Fruit fly (Drosophila melanogaster) Kc167 (cell line): ENCODE results near the gene Obp83ef.

Experiments used
- Myc ChIP-seq: fragments of >200 bp; optimal IDR thresholded peaks from 2 replicates; lab custom pipeline; 2017; ENCODE audit warnings: missing external identifiers
- Sin3A ChIP-seq: fragments of >200 bp; optimal IDR thresholded peaks from 2 replicates; lab custom pipeline; 2018; ENCODE audit warnings: missing external identifiers
- h ChIP-seq: fragments of >200 bp; optimal IDR thresholded peaks from 3 replicates; lab custom pipeline; 2018; ENCODE audit warnings: missing external identifiers
- insv ChIP-seq: fragments of >200 bp; optimal IDR thresholded peaks from 3 replicates; lab custom pipeline; 2018; ENCODE audit warnings: missing external identifiers
- psq ChIP-seq: fragments of >200 bp; optimal IDR thresholded peaks from 2 replicates; lab custom pipeline; 2017; ENCODE audit warnings: missing external identifiers
- ttk ChIP-seq: sonication (Bioruptor generic); optimal IDR thresholded peaks from 2 replicates; lab custom pipeline; 2017; ENCODE audit warnings: missing external identifiers

Obp83ef gene

DNA sequence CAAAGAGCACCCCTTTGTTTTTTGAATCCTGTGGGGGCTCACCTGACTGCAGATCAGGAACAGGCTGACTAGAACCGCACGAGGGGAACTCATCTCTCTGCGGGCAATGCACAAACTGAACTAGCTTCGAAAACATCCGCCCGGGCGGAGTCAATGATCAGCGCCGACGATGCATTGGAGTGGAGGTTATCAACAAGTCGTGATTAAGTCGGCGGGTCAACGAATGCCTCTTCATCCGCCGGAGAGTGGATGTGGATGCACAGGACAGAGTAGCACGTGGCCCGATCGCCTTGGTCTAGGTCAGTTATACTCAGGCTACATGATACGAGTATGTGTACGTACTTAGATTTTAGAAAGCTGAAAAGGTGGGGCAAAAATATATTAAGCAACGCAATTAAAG lies at the start of gene Obp83ef:
TSS of gene Obp83ef (minus strand) at position 119 of the 400 bp plus-strand sequence.
- TF ChIP-seq h (lab: Kevin White, UChicago) = no peak
- no peak for TF ChIP-seq Sin3A (lab: Kevin White, UChicago)
- no peak for TF ChIP-seq Myc (lab: Kevin White, UChicago)
- TF ChIP-seq insv (lab: Kevin White, UChicago) = no peak
- no peak for TF ChIP-seq ttk (lab: Kevin White, UChicago)
- no peak for TF ChIP-seq psq (lab: Kevin White, UChicago)

- no peak for TF ChIP-seq psq (lab: Kevin White, UChicago)
- TF ChIP-seq insv (lab: Kevin White, UChicago) = no peak
- no peak for TF ChIP-seq ttk (lab: Kevin White, UChicago)
Measured at dm6 chr3R:6156963-6157498, 46.2 kb upstream of the Obp83ef start, which contains the start of gene CG31559. Gene CG31559 (minus strand): TSS chr3R:6157235.

DNA sequence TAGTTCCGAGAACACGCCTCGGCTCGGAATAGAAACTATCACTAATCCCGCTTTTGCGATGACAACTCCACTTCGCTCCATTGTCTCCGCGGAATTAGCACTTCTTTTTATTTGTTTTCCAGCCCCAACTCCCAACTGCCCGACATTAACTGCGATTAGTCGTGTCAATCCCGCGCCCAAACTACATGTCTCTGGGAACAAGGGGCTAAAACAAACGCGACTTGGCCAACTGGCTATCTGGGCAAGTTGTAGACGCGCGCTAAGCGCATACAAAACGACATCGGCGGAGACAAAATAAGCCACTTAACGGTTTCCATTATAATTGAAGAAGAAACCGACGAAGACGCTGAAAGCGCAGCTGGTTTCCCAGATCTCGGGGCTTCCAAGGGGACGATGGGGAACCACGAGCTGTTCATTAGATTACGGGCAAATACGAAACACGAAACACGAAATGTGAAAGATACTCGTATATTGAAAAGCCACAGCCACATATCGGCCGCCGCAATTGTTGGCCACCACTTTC lies 44.0 kb upstream of the Obp83ef start:
- TF ChIP-seq ttk (lab: Kevin White, UChicago) (no peak), Myc (lab: Kevin White, UChicago) (no peak), h (lab: Kevin White, UChicago) (no peak), insv (lab: Kevin White, UChicago) (no peak), Sin3A (lab: Kevin White, UChicago) (no peak)

DNA sequence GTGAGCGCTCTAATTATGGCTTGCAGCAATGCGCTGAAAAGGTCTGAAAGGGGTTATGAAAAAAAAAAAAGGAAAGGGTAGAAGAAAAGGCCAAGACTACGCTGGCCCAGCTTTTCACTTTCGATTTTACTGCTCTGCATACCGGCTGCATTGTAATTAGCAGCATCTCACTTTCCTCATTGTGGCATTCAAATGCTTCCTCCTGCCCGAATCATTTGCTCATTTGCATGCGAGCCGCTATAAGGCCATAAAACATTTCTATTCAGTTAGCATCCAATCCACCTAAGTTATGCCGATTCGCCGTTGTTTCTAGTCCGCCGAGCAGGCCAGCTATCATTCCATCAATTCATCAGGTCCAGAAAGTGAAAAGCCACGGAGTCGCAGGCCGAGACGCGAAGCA lies 42.7 kb upstream of the Obp83ef start:
- TF ChIP-seq Sin3A (lab: Kevin White, UChicago) = no peak
- TF ChIP-seq psq (lab: Kevin White, UChicago) = no peak

dm6 chr3R:6149593-6149992 lies 38.8 kb upstream of the Obp83ef start:
- no peak for TF ChIP-seq Sin3A (lab: Kevin White, UChicago)

DNA sequence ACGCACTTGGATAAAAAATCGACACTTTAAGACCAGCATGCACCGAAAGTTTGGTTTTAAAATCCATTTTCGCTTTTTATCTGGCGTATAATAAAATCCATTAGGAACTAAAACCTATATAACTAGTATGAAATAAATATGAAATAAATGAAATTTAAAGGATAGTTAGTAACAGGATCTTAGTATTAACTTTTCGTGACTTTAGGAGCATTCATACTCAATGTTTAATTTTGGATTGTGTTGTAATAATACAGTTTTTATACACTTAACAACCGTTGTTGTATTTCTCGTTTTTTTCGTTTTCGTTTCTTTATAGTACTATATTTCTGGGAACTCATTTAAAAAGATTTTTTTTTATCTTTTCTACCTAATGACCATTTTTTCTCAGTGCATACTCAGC lies 38.3 kb upstream of the Obp83ef start:
- TF ChIP-seq Sin3A (lab: Kevin White, UChicago) = no peak
- no peak for TF ChIP-seq ttk (lab: Kevin White, UChicago)
- TF ChIP-seq Myc (lab: Kevin White, UChicago) = no peak
- TF ChIP-seq psq (lab: Kevin White, UChicago) = no peak
- no peak for TF ChIP-seq h (lab: Kevin White, UChicago)
- no peak for TF ChIP-seq insv (lab: Kevin White, UChicago)

dm6 chr3R:6141768-6142167 lies 30.9 kb upstream of the Obp83ef start:
- TF ChIP-seq h (lab: Kevin White, UChicago) = no peak

dm6 chr3R:6122292-6122691 lies 11.5 kb upstream of the Obp83ef start, which contains the start of gene Vha14-2:
Gene Vha14-2 (plus strand): TSS chr3R:6122592.
- no peak for TF ChIP-seq ttk (lab: Kevin White, UChicago)
- no peak for TF ChIP-seq h (lab: Kevin White, UChicago)
- TF ChIP-seq Myc (lab: Kevin White, UChicago) = no peak
- TF ChIP-seq Sin3A (lab: Kevin White, UChicago) = no peak
- TF ChIP-seq insv (lab: Kevin White, UChicago) = no peak
- TF ChIP-seq psq (lab: Kevin White, UChicago) = no peak

- no peak for TF ChIP-seq psq (lab: Kevin White, UChicago)
- TF ChIP-seq h (lab: Kevin White, UChicago) = no peak
- TF ChIP-seq Myc (lab: Kevin White, UChicago) = no peak
- TF ChIP-seq ttk (lab: Kevin White, UChicago) = no peak
- TF ChIP-seq insv (lab: Kevin White, UChicago) = no peak
- no peak for TF ChIP-seq Sin3A (lab: Kevin White, UChicago)
Measured at dm6 chr3R:6112252-6112995, 1.6 kb upstream of the Obp83ef start, which contains the start of gene Obp83g. Gene Obp83g (minus strand): TSS chr3R:6112302.

- TF ChIP-seq Myc (lab: Kevin White, UChicago) (no peak), insv (lab: Kevin White, UChicago) (no peak), Sin3A (lab: Kevin White, UChicago) (no peak)
Measured at dm6 chr3R:6107792-6108191, 3.0 kb downstream of the Obp83ef start, which contains the start of gene Obp83cd. Gene Obp83cd (plus strand): TSS chr3R:6108134.

DNA sequence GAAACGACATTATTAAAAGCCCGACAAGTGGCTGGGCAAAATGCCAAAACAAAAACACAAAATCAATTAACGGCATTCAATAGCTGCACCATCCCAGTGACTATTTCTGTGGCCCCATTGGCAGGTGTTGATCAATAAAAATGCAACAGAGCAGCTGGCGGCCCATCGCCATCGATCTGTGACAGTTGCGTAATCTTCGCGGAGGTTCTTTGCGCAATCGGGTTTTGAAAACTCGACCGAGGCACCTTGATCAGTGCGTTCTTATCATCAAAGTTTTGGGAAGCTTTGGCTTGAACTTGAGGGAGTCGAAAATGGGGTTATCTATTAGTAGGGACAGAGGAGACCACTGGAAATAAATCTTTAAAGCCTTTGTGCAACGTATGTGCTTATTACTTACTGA lies 3.5 kb downstream of the Obp83ef start:
- no peak for TF ChIP-seq psq (lab: Kevin White, UChicago)
- TF ChIP-seq h (lab: Kevin White, UChicago) = no peak
- TF ChIP-seq Myc (lab: Kevin White, UChicago) = no peak
- no peak for TF ChIP-seq ttk (lab: Kevin White, UChicago)
- no peak for TF ChIP-seq Sin3A (lab: Kevin White, UChicago)
- no peak for TF ChIP-seq insv (lab: Kevin White, UChicago)

DNA sequence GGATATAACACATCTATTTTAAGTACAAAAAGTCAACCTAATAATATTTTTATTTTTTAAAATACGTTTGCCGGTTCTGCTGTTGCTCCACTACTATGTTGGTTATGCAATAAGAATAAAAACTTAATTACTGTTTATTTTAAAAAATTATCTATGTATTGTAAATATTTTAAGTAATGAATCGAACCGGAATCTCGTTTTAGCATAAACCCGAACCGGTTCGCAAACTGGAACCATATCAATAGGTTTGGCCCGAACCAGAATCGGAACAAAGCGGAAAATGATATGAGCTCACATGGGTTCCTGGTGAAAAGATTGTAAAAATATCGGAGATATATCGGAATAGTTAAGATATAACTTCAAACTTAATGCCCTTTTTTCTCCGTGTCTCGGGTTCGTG lies 4.1 kb downstream of the Obp83ef start:
- TF ChIP-seq ttk (lab: Kevin White, UChicago) (no peak), Sin3A (lab: Kevin White, UChicago) (no peak), psq (lab: Kevin White, UChicago) (no peak), insv (lab: Kevin White, UChicago) (no peak), Myc (lab: Kevin White, UChicago) (no peak), h (lab: Kevin White, UChicago) (no peak)
